Worm (Caenorhabditis elegans) whole organism, L4 larva: ENCODE data around the gene ram-5.
A peak's percentile ranks its signal among the peaks of the same experiment; 100 is the strongest.

Source experiments
- D1046.2 ChIP-seq: fragments of 200-800 bp; sonication (Bioruptor generic); IDR thresholded peaks from 2 replicates; pipeline ENCODE4 v1.3.6; 2022; ENCODE audit warnings: missing genetic modification characterization, missing compliant biosample characterization
- F49E8.2 ChIP-seq: sonication (generic microtip); optimal IDR thresholded peaks from 2 replicates; lab custom pipeline; 2016; ENCODE audit warnings: missing compliant biosample characterization, mild to moderate bottlenecking, missing genetic modification characterization, borderline replicate concordance
- T20F7.1 ChIP-seq: fragments of 200-800 bp; sonication (Bioruptor generic); optimal IDR thresholded peaks from 2 replicates; lab custom pipeline; 2018; ENCODE audit warnings: mild to moderate bottlenecking, missing genetic modification characterization, missing compliant biosample characterization
- Y48G9A.11 ChIP-seq: fragments of 200-800 bp; sonication (Bioruptor generic); IDR thresholded peaks from 2 replicates; pipeline ENCODE4 v1.3.6; 2022; ENCODE audit warnings: missing genetic modification reagents, missing genetic modification characterization, missing compliant biosample characterization
- aha-1 ChIP-seq: fragments of 150-350 bp; peaks from one replicate; lab custom pipeline; 2014; ENCODE audit warnings: missing biosample characterization, missing genetic modification characterization
- aly-2 ChIP-seq: sonication (generic microtip); optimal IDR thresholded peaks from 2 replicates; lab custom pipeline; 2018; ENCODE audit warnings: missing biosample characterization, missing genetic modification characterization
- daf-12 ChIP-seq: fragments of 150-350 bp; optimal IDR thresholded peaks from 2 replicates; lab custom pipeline; 2014; ENCODE audit warnings: missing biosample characterization, missing genetic modification reagents, missing genetic modification characterization
- daf-16 ChIP-seq, 3 experiments: sonication (generic microtip); optimal IDR thresholded peaks; 2 replicates each; lab custom pipeline; 2016 to 2017; ENCODE audit warnings: missing genetic modification characterization in 3 of 3, missing genetic modification reagents in 3 of 3, mild to moderate bottlenecking in 2 of 3, missing compliant biosample characterization in 2 of 3, missing biosample characterization in 1 of 3, moderate library complexity in 1 of 3
- daf-8 ChIP-seq: fragments of 200-800 bp; sonication (Bioruptor generic); IDR thresholded peaks from 2 replicates; pipeline ENCODE4 v1.3.6; 2022; ENCODE audit warnings: missing genetic modification characterization, missing compliant biosample characterization
- dmd-6 ChIP-seq: fragments of 200-800 bp; sonication (Bioruptor generic); IDR thresholded peaks from 2 replicates; pipeline ENCODE4 v1.3.6; 2022; ENCODE audit warnings: missing genetic modification reagents, missing genetic modification characterization, missing compliant biosample characterization
- duxl-1 ChIP-seq: sonication (generic microtip); optimal IDR thresholded peaks from 2 replicates; lab custom pipeline; 2016; ENCODE audit warnings: mild to moderate bottlenecking, missing genetic modification characterization, moderate library complexity, missing compliant biosample characterization; ENCODE audit not compliant: poor library complexity
- dve-1 ChIP-seq: sonication (generic microtip); optimal IDR thresholded peaks from 2 replicates; lab custom pipeline; 2017; ENCODE audit warnings: antibody characterized with exemption, mild to moderate bottlenecking, missing genetic modification characterization, missing compliant biosample characterization; ENCODE audit not compliant: insufficient read depth
- egl-27 ChIP-seq: sonication (generic microtip); optimal IDR thresholded peaks from 3 replicates; lab custom pipeline; 2017; ENCODE audit warnings: missing biosample characterization, missing genetic modification reagents, missing genetic modification characterization
- egl-43 ChIP-seq: fragments of 200-800 bp; sonication (Bioruptor generic); IDR thresholded peaks from 2 replicates; pipeline ENCODE4 v1.3.6; 2022; ENCODE audit warnings: missing genetic modification reagents, missing genetic modification characterization, missing compliant biosample characterization
- hlh-11 ChIP-seq: fragments of 200-800 bp; sonication (Bioruptor generic); optimal IDR thresholded peaks from 2 replicates; lab custom pipeline; 2018; ENCODE audit warnings: mild to moderate bottlenecking, missing genetic modification characterization, missing compliant biosample characterization
- hlh-30 ChIP-seq: sonication (generic microtip); optimal IDR thresholded peaks from 2 replicates; lab custom pipeline; 2017; ENCODE audit warnings: antibody characterized with exemption, mild to moderate bottlenecking, missing genetic modification characterization, missing compliant biosample characterization; ENCODE audit not compliant: insufficient read depth
- hmg-1.1 ChIP-seq: fragments of 200-800 bp; sonication (Bioruptor generic); IDR thresholded peaks from 2 replicates; pipeline ENCODE4 v1.3.6; 2022; ENCODE audit warnings: missing genetic modification reagents, missing genetic modification characterization, missing compliant biosample characterization
- lim-7 ChIP-seq: fragments of 200-800 bp; sonication (Bioruptor generic); IDR thresholded peaks from 2 replicates; pipeline ENCODE4 v1.3.6; 2022; ENCODE audit warnings: missing genetic modification characterization, missing compliant biosample characterization
- lin-13 ChIP-seq: fragments of 150-350 bp; optimal IDR thresholded peaks from 2 replicates; lab custom pipeline; 2014; ENCODE audit warnings: missing biosample characterization, missing genetic modification reagents, missing genetic modification characterization
- lin-15B ChIP-seq: fragments of 150-350 bp; sonication (generic microtip); optimal IDR thresholded peaks from 3 replicates; lab custom pipeline; 2014; ENCODE audit warnings: missing biosample characterization, missing genetic modification characterization
- lin-39 ChIP-seq: fragments of 150-350 bp; optimal IDR thresholded peaks from 2 replicates; lab custom pipeline; 2014; ENCODE audit warnings: missing biosample characterization, missing genetic modification reagents, missing genetic modification characterization
- lir-3 ChIP-seq: sonication (generic microtip); optimal IDR thresholded peaks from 2 replicates; lab custom pipeline; 2016; ENCODE audit warnings: mild to moderate bottlenecking, missing genetic modification characterization, missing compliant biosample characterization
- mdl-1 ChIP-seq, 2 experiments: fragments of 150-350 bp in 1 of 2; sonication (generic microtip) in 1 of 2; optimal IDR thresholded peaks; 2 replicates each; lab custom pipeline; 2014 to 2017; ENCODE audit warnings: missing biosample characterization in 2 of 2, missing genetic modification characterization in 2 of 2
- mxl-3 ChIP-seq: fragments of 200-800 bp; sonication (Bioruptor generic); optimal IDR thresholded peaks from 2 replicates; lab custom pipeline; 2018; ENCODE audit warnings: mild to moderate bottlenecking, missing genetic modification characterization, missing compliant biosample characterization
- nhr-237 ChIP-seq: sonication (generic microtip); optimal IDR thresholded peaks from 2 replicates; lab custom pipeline; 2017; ENCODE audit warnings: missing biosample characterization, missing genetic modification characterization
- nhr-28 ChIP-seq: fragments of 150-350 bp; optimal IDR thresholded peaks from 2 replicates; lab custom pipeline; 2014; ENCODE audit warnings: missing biosample characterization, missing genetic modification characterization
- nhr-48 ChIP-seq: sonication (generic microtip); optimal IDR thresholded peaks from 2 replicates; lab custom pipeline; 2016; ENCODE audit warnings: mild to moderate bottlenecking, missing genetic modification characterization, missing compliant biosample characterization
- nhr-77 ChIP-seq: fragments of 150-350 bp; optimal IDR thresholded peaks from 2 replicates; lab custom pipeline; 2014; ENCODE audit warnings: missing biosample characterization, missing genetic modification characterization
- php-3 ChIP-seq: fragments of 200-800 bp; sonication (Bioruptor generic); IDR thresholded peaks from 2 replicates; pipeline ENCODE4 v1.3.6; 2022; ENCODE audit warnings: missing genetic modification reagents, missing genetic modification characterization, missing compliant biosample characterization
- pqm-1 ChIP-seq: sonication (generic microtip); optimal IDR thresholded peaks from 2 replicates; lab custom pipeline; 2017; ENCODE audit warnings: missing biosample characterization, missing genetic modification characterization
- rbr-2 ChIP-seq: sonication (generic microtip); optimal IDR thresholded peaks from 2 replicates; lab custom pipeline; 2016; ENCODE audit warnings: missing genotype, missing genetic modification characterization, missing compliant biosample characterization
- snpc-4 ChIP-seq: fragments of 150-350 bp; optimal IDR thresholded peaks from 2 replicates; lab custom pipeline; 2014; ENCODE audit warnings: missing biosample characterization, missing genetic modification characterization
- spr-1 ChIP-seq: sonication (generic microtip); optimal IDR thresholded peaks from 2 replicates; lab custom pipeline; 2016; ENCODE audit warnings: mild to moderate bottlenecking, missing genetic modification characterization, missing compliant biosample characterization
- unc-62 ChIP-seq, 3 experiments: fragments of 150-350 bp in 1 of 3; sonication (generic microtip); optimal IDR thresholded peaks in 2 of 3; peaks in 1 of 3; 1 replicate in 1 of 3; 2 replicates in 2 of 3; lab custom pipeline; 2014 to 2017; ENCODE audit warnings: missing biosample characterization in 3 of 3, missing genetic modification characterization in 3 of 3, missing genetic modification reagents in 3 of 3, missing genotype in 1 of 3
- vab-7 ChIP-seq: fragments of 200-800 bp; sonication (Bioruptor generic); IDR thresholded peaks from 2 replicates; pipeline ENCODE4 v1.3.6; 2022; ENCODE audit warnings: missing genetic modification reagents, missing genetic modification characterization, missing compliant biosample characterization
- zag-1 ChIP-seq: fragments of 150-350 bp; optimal IDR thresholded peaks from 2 replicates; lab custom pipeline; 2014; ENCODE audit warnings: missing biosample characterization, missing genetic modification characterization
- zfp-2 ChIP-seq: sonication (generic microtip); optimal IDR thresholded peaks from 2 replicates; lab custom pipeline; 2016; ENCODE audit warnings: mild to moderate bottlenecking, missing genetic modification characterization, missing compliant biosample characterization
- zip-11 ChIP-seq: fragments of 200-800 bp; sonication (Bioruptor generic); IDR thresholded peaks from 2 replicates; pipeline ENCODE4 v1.3.6; 2022; ENCODE audit warnings: missing genetic modification characterization, missing compliant biosample characterization

Gene ram-5

DNA sequence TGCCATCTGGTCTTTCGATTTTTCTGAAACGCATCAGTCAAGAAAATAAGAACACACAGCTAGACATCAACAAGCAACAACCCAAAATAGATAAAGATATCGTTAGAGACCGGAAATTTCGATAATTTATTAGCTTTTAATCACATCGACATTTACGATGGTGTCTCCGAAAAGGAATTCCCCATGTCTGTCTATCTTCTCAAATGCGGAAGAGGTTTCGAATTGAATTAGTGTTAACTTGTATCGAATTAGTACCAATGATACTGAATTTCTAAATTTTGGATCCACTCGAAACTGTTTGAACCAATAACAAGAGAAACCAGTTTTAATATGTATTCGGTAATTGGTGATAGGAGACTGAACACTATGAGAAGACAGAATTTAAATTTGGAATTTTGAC, 15.4 kb upstream of the ram-5 start:
- no peak for TF ChIP-seq mxl-3
- TF ChIP-seq daf-16 (GFP tag; optimal IDR thresholded peaks at IDR 0.05; lab: Kevin White, UChicago): no peak
- TF ChIP-seq daf-16 (tag; optimal IDR thresholded peaks at IDR 0.05; lab: Kevin White, UChicago): peak; percentile 63
- no peak for TF ChIP-seq lin-39 (tag; lab: Kevin White, UChicago)
- TF ChIP-seq aha-1 (tag; lab: Kevin White, UChicago): peak; percentile 81
- TF ChIP-seq zfp-2: no peak
- TF ChIP-seq, all 104 proteins: peak for 2

DNA sequence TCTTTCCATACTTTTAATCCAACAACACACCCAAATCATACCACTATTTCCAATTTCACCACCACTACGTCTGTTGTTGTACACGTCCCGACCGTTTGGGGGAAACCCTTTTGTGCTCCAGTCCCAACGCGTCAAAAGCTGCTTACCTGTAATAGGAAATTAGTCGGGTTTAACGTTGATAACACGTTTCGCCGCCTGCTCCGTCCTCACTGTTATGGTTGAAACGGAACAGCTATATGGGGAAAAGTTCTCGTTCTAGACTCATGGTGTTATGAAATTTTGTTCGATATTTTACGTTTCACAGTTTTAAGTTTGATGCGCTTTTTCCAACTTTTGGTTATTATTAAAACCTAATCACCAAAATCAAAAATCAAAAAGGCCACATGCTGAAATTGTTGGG, 14.0 kb upstream of the ram-5 start:
- TF ChIP-seq daf-16 (GFP tag; optimal IDR thresholded peaks at IDR 0.05; lab: Kevin White, UChicago) (no peak), daf-16 (tag; optimal IDR thresholded peaks at IDR 0.05; lab: Kevin White, UChicago) (peak; percentile 39), dmd-6 (0 out of 2 replicates have a peak, but pooled peaks have one; percentile 21), lin-15B (tag; lab: Kevin White, UChicago) (no peak), hlh-11 (tag; lab: Kevin White, UChicago) (peak; percentile 28), unc-62 (GFP tag; optimal IDR thresholded peaks at IDR 0.05 in 1 of 2; lab: Kevin White, UChicago) (peak in 1 of 2 experiments; percentile 40), unc-62 (tag; optimal IDR thresholded peaks at IDR 0.05; lab: Kevin White, UChicago) (no peak)

DNA sequence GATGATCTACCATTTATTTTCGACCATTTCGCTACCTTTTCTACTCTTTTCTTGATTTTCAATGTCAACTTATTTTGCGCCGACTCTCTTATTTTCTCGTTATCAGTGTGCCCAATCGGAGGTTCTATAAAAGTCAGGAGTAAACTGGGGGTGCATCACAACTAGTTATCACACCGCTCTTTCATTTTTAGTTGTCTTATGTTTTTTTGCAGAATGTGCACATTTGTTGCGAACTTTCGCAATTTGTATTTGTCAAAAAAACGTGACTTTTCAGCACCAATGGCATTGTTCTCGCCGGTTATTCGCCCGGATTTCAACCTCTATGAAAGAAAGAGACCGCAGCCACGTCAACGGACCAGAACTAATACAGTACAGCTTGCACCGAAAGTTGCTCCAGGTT, 12.3 kb upstream of the ram-5 start:
- TF ChIP-seq F49E8.2 (tag; lab: Kevin White, UChicago) (no peak), dve-1 (tag; lab: Kevin White, UChicago) (peak; percentile 22), aly-2 (no peak), T20F7.1 (GFP tag; lab: Kevin White, UChicago) (no peak), spr-1 (no peak), mdl-1 (tag; optimal IDR thresholded peaks at IDR 0.05; lab: Kevin White, UChicago) (peak in 1 of 2 experiments; percentile 44), zip-11 (GFP tag; lab: Robert Waterston, UW) (no peak), nhr-48 (tag; lab: Kevin White, UChicago) (no peak), nhr-28 (tag; lab: Kevin White, UChicago) (peak; percentile 82), egl-27 (tag; lab: Kevin White, UChicago) (no peak), aha-1 (tag; lab: Kevin White, UChicago) (no peak), php-3 (GFP tag; lab: Robert Waterston, UW) (peak; percentile 41; the same call in 1 of the 2 replicates), hmg-1.1 (GFP tag; lab: Robert Waterston, UW) (no peak), daf-12 (tag; lab: Kevin White, UChicago) (no peak), snpc-4 (no peak), lir-3 (tag; lab: Kevin White, UChicago) (no peak), daf-8 (no peak), zag-1 (no peak), hlh-11 (tag; lab: Kevin White, UChicago) (peak; percentile 61), rbr-2 (tag; lab: Kevin White, UChicago) (no peak), hlh-30 (tag; lab: Kevin White, UChicago) (peak; percentile 39), D1046.2 (no peak), Y48G9A.11 (no peak), mxl-3 (no peak), nhr-77 (tag; lab: Kevin White, UChicago) (peak; percentile 59), vab-7 (GFP tag; lab: Robert Waterston, UW) (no peak), dmd-6 (peak; percentile 34), pqm-1 (tag; lab: Kevin White, UChicago) (peak; percentile 38), lin-13 (GFP tag; lab: Kevin White, UChicago) (no peak), nhr-237 (tag; lab: Kevin White, UChicago) (no peak), daf-16 (GFP tag; optimal IDR thresholded peaks at IDR 0.05; lab: Kevin White, UChicago) (no peak), daf-16 (tag; optimal IDR thresholded peaks at IDR 0.05; lab: Kevin White, UChicago) (peak; percentile 85), duxl-1 (tag; lab: Kevin White, UChicago) (no peak), egl-43 (GFP tag; lab: Robert Waterston, UW) (no peak), lim-7 (GFP tag; lab: Robert Waterston, UW) (no peak)
